Worm (Caenorhabditis elegans): ENCODE measurements around the gene gcc-1.
A peak's percentile ranks its signal among the peaks of the same experiment; 100 is the strongest.

ce11 chrX:3110576-3110975 lies 49.2 kb upstream of the gcc-1 start, which contains the start of gene gpcp-1:
- TF ChIP-seq aly-2 (tag; optimal IDR thresholded peaks at IDR 0.05) (no peak), F49E8.2 (tag; optimal IDR thresholded peaks at IDR 0.05; ENCODE audit: borderline replicate concordance) (no peak), skn-1 (tag; optimal IDR thresholded peaks at IDR 0.05) (no peak), hmg-1.1 (GFP tag; IDR thresholded peaks at IDR 0.05) (no peak), zag-1 (tag; optimal IDR thresholded peaks at IDR 0.05) (no peak), lin-15B (tag; optimal IDR thresholded peaks at IDR 0.05) (no peak), pqm-1 (tag; optimal IDR thresholded peaks at IDR 0.05) (peak; percentile 91), ces-1 (GFP tag; optimal IDR thresholded peaks at IDR 0.05) (no peak), ctbp-1 (GFP tag; IDR thresholded peaks at IDR 0.05) (no peak), jun-1 (tag; optimal IDR thresholded peaks at IDR 0.05) (no peak), snpc-4 (tag; optimal IDR thresholded peaks at IDR 0.05) (no peak), duxl-1 (tag; optimal IDR thresholded peaks at IDR 0.05; ENCODE audit: poor library complexity) (no peak)

Data from whole organism, L4 larva.